Fruit fly (Drosophila melanogaster) whole organism, embryonic: Measurements from ENCODE around the gene nuf.

Experiments
- CG10321 ChIP-seq: fragments of 200-800 bp; sonication (Bioruptor generic); IDR thresholded peaks from 2 replicates; pipeline ENCODE4 v1.3.6; 2022; ENCODE audit warnings: missing biosample characterization, missing genetic modification characterization
- CG11085 ChIP-seq: fragments of 200-800 bp; sonication (Bioruptor generic); IDR thresholded peaks from 2 replicates; pipeline ENCODE4 v1.3.6; 2022; ENCODE audit warnings: missing biosample characterization, missing genetic modification characterization
- CG12104 ChIP-seq: fragments of 200-800 bp; sonication (Bioruptor generic); optimal IDR thresholded peaks from 3 replicates; lab custom pipeline; 2016; ENCODE audit warnings: missing biosample characterization, missing genetic modification characterization
- CG13775 ChIP-seq: fragments of 200-800 bp; sonication (Bioruptor generic); optimal IDR thresholded peaks from 3 replicates; lab custom pipeline; 2017; ENCODE audit warnings: missing biosample characterization, mild to moderate bottlenecking, missing genetic modification characterization
- CG17568 ChIP-seq: fragments of 200-800 bp; sonication (Bioruptor generic); optimal IDR thresholded peaks from 2 replicates; lab custom pipeline; 2018; ENCODE audit warnings: missing biosample characterization, mild to moderate bottlenecking, missing genetic modification characterization, moderate library complexity
- CG18599 ChIP-seq: fragments of 200-800 bp; sonication (Bioruptor generic); optimal IDR thresholded peaks from 3 replicates; lab custom pipeline; 2017; ENCODE audit warnings: missing biosample characterization, missing genetic modification characterization, mild to moderate bottlenecking, moderate library complexity, missing genetic modification reagents
- CG18764 ChIP-seq: fragments of 200-800 bp; sonication (Bioruptor generic); optimal IDR thresholded peaks from 3 replicates; lab custom pipeline; 2016; ENCODE audit warnings: missing biosample characterization, missing genetic modification characterization
- CG33213 ChIP-seq: fragments of 200-800 bp; sonication (Bioruptor generic); optimal IDR thresholded peaks from 3 replicates; lab custom pipeline; 2016; ENCODE audit warnings: missing biosample characterization, missing genetic modification characterization
- CG34376 ChIP-seq: fragments of 200-800 bp; sonication (Bioruptor generic); optimal IDR thresholded peaks from 2 replicates; lab custom pipeline; 2018; ENCODE audit warnings: missing biosample characterization, mild to moderate bottlenecking, missing genetic modification characterization
- CG4707 ChIP-seq: fragments of 200-800 bp; sonication (Bioruptor generic); optimal IDR thresholded peaks from 2 replicates; lab custom pipeline; 2018; ENCODE audit warnings: missing biosample characterization, mild to moderate bottlenecking, missing genetic modification characterization, moderate library complexity
- CG6854 ChIP-seq: fragments of 200-800 bp; sonication (Bioruptor generic); optimal IDR thresholded peaks from 3 replicates; lab custom pipeline; 2017; ENCODE audit warnings: missing biosample characterization, mild to moderate bottlenecking, missing genetic modification characterization
- CG7271 ChIP-seq: fragments of 200-800 bp; sonication (Bioruptor generic); optimal IDR thresholded peaks from 2 replicates; lab custom pipeline; 2018; ENCODE audit warnings: missing biosample characterization, mild to moderate bottlenecking, missing genetic modification characterization, moderate library complexity
- CG7839 ChIP-seq: fragments of 200-800 bp; sonication (Bioruptor generic); optimal IDR thresholded peaks from 3 replicates; lab custom pipeline; 2018; ENCODE audit warnings: missing biosample characterization, mild to moderate bottlenecking, missing genetic modification characterization, moderate library complexity
- CG8765 ChIP-seq: fragments of 200-800 bp; sonication (Bioruptor generic); IDR thresholded peaks from 2 replicates; pipeline ENCODE4 v1.3.6; 2022; ENCODE audit warnings: missing biosample characterization, missing genetic modification characterization
- Dad ChIP-seq: fragments of 200-800 bp; sonication (Bioruptor generic); optimal IDR thresholded peaks from 3 replicates; lab custom pipeline; 2016; ENCODE audit warnings: missing biosample characterization, missing genetic modification characterization
- Dbx ChIP-seq: fragments of 200-800 bp; sonication (Bioruptor generic); IDR thresholded peaks from 3 replicates; pipeline ENCODE4 v1.3.6; 2022; ENCODE audit warnings: missing biosample characterization, missing genetic modification characterization
- Drgx ChIP-seq: fragments of 200-800 bp; sonication (Bioruptor generic); IDR thresholded peaks from 2 replicates; pipeline ENCODE4 v1.3.6; 2022; ENCODE audit warnings: missing biosample characterization, missing genetic modification characterization
- Sox102F ChIP-seq: fragments of 200-800 bp; sonication (Bioruptor generic); optimal IDR thresholded peaks from 2 replicates; lab custom pipeline; 2018; ENCODE audit warnings: missing biosample characterization, mild to moderate bottlenecking, missing genetic modification characterization, moderate library complexity
- Spps ChIP-seq: fragments of 200-800 bp; sonication (Bioruptor generic); optimal IDR thresholded peaks from 2 replicates; lab custom pipeline; 2018; ENCODE audit warnings: missing biosample characterization, mild to moderate bottlenecking, missing genetic modification characterization
- Usf ChIP-seq: fragments of 200-800 bp; sonication (Bioruptor generic); optimal IDR thresholded peaks from 2 replicates; lab custom pipeline; 2017; ENCODE audit warnings: missing genotype, missing biosample characterization, missing genetic modification characterization
- al ChIP-seq: fragments of 200-800 bp; sonication (Bioruptor generic); IDR thresholded peaks from 2 replicates; pipeline ENCODE4 v1.3.6; 2022; ENCODE audit warnings: missing biosample characterization, missing genetic modification characterization
- bbx ChIP-seq: fragments of 200-800 bp; sonication (Bioruptor generic); IDR thresholded peaks from 2 replicates; pipeline ENCODE4 v1.3.6; 2022; ENCODE audit warnings: missing biosample characterization, missing genetic modification characterization; ENCODE audit not compliant: partially characterized antibody
- cad ChIP-seq: fragments of >200 bp; optimal IDR thresholded peaks from 2 replicates; lab custom pipeline; 2017; ENCODE audit warnings: missing biosample characterization, missing genetic modification characterization
- ewg ChIP-seq: fragments of 200-800 bp; sonication (Bioruptor generic); optimal IDR thresholded peaks from 3 replicates; lab custom pipeline; 2017; ENCODE audit warnings: mild to moderate bottlenecking, missing biosample characterization, missing genetic modification reagents, missing genetic modification characterization
- ftz-f1 ChIP-seq: fragments of 200-800 bp; sonication (Bioruptor generic); optimal IDR thresholded peaks from 2 replicates; lab custom pipeline; 2016; ENCODE audit warnings: missing biosample characterization, missing genetic modification characterization
- grau ChIP-seq: fragments of 200-800 bp; optimal IDR thresholded peaks from 3 replicates; lab custom pipeline; 2019; ENCODE audit warnings: missing biosample characterization, mild to moderate bottlenecking, missing genetic modification characterization, moderate library complexity
- h ChIP-seq: fragments of >200 bp; optimal IDR thresholded peaks from 2 replicates; lab custom pipeline; 2017
- jigr1 ChIP-seq: fragments of 200-800 bp; sonication (Bioruptor generic); IDR thresholded peaks from 3 replicates; pipeline ENCODE4 v1.3.6; 2022; ENCODE audit warnings: missing biosample characterization, missing genetic modification characterization
- pfk ChIP-seq: fragments of 200-800 bp; sonication (Bioruptor generic); optimal IDR thresholded peaks from 2 replicates; lab custom pipeline; 2018; ENCODE audit warnings: missing biosample characterization, mild to moderate bottlenecking, missing genetic modification characterization, moderate library complexity
- scrt ChIP-seq: fragments of 200-800 bp; sonication (Bioruptor generic); optimal IDR thresholded peaks from 2 replicates; lab custom pipeline; 2018; ENCODE audit warnings: missing biosample characterization, mild to moderate bottlenecking, missing genetic modification characterization, moderate library complexity
- sima ChIP-seq: fragments of 200-800 bp; sonication (Bioruptor generic); optimal IDR thresholded peaks from 2 replicates; lab custom pipeline; 2016; ENCODE audit warnings: missing biosample characterization, missing genetic modification characterization
- slp2 ChIP-seq: fragments of 200-800 bp; sonication (Bioruptor generic); optimal IDR thresholded peaks from 2 replicates; lab custom pipeline; 2016; ENCODE audit warnings: missing biosample characterization, missing genetic modification characterization
- tio ChIP-seq: fragments of 200-800 bp; sonication (Bioruptor generic); optimal IDR thresholded peaks from 2 replicates; lab custom pipeline; 2017; ENCODE audit warnings: missing biosample characterization, missing genetic modification characterization, inconsistent platforms
- tll ChIP-seq, 2 experiments: fragments of 200-800 bp in 1 of 2; fragments of >200 bp in 1 of 2; sonication (Bioruptor generic) in 1 of 2; optimal IDR thresholded peaks; 2 replicates each; lab custom pipeline; 2017 to 2019; ENCODE audit warnings: missing biosample characterization in 2 of 2, missing genetic modification characterization in 2 of 2, mild to moderate bottlenecking in 1 of 2, moderate library complexity in 1 of 2
- wor ChIP-seq: fragments of 200-800 bp; sonication (Bioruptor generic); IDR thresholded peaks from 2 replicates; pipeline ENCODE4 v1.3.6; 2022; ENCODE audit warnings: missing biosample characterization, missing genetic modification characterization
- zen ChIP-seq: fragments of 200-800 bp; sonication (Bioruptor generic); optimal IDR thresholded peaks from 3 replicates; lab custom pipeline; 2018; ENCODE audit warnings: missing biosample characterization, mild to moderate bottlenecking, missing genetic modification characterization, moderate library complexity

Gene nuf

DNA sequence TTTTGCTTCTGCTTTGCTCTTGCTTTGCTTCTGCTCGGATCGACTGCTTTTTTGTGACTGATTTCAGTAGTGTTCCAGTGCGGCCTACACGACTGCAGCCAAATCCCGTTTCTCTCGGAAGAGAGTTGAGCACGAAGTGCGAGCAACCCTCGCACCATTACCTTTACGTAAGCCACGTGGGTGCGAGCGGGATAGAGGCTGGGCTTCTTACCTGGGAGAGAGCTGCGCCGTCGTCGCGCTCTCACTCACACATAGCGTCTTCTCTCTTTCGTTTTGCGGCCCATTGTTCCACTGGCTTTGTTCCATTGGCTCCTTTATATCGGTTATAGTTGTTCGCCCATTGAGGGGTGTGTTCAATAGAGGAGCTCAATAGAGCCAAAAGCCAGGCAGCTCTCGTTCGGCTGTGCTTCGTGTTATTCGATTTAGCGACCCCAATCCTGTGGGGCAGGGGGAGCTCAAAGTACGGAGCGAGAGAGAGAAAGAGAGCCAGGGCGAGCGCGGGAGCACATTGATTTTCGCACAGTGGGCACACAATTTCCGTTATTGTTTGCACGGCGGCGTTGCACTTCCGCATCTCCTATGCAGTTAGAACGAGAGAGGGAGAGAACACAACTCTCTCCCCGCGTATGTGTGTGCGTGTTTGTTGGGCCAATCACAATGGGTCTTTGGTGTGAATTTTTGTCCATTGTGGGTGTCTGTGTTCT is 13.0 kb upstream of the nuf start (continued):
- TF ChIP-seq CG18764 (GFP tag; lab: Kevin White, UChicago) (no peak), Drgx (GFP tag; lab: Robert Waterston, UW) (0 out of 2 replicates have a peak, but pooled peaks have one; percentile 14), CG8765 (GFP tag; lab: Robert Waterston, UW) (0 out of 2 replicates have a peak, but pooled peaks have one; percentile 5), CG7839 (tag; lab: Kevin White, UChicago) (no peak), bbx (GFP tag; lab: Robert Waterston, UW) (peak; percentile 54; the same call in 1 of the 2 replicates), CG4707 (GFP tag; lab: Kevin White, UChicago) (peak; percentile 44), ftz-f1 (GFP tag; lab: Kevin White, UChicago) (no peak), jigr1 (GFP tag; lab: Robert Waterston, UW) (no peak), CG33213 (no peak), Dbx (GFP tag; lab: Robert Waterston, UW) (no peak), CG18599 (GFP tag; lab: Kevin White, UChicago) (no peak), grau (tag; lab: Kevin White, UChicago) (no peak), scrt (GFP tag; lab: Kevin White, UChicago) (no peak), ewg (GFP tag; lab: Kevin White, UChicago) (peak; percentile 87)

DNA sequence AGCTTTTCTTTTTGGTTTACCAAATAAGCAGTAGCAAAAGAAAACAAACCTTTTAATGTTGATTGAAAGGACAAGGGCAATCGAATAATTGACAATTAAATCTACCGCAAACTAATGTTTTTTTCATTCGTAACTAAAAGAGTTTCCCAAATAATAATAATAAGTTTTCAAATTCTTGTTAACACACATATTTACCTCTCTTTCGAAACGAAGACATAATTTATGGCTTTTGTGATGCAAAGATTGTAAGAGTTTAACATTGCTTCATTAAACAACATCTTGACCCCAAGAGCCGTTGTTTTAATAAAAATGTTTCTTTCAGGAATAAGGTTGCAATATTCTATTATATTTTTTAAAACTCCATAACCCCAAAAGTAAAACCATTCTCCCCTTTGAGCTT is 12.2 kb upstream of the nuf start, which contains the start of gene D:
Gene D, minus strand, starts transcription at position 101 of the 400 bp plus-strand sequence.
- no peak for TF ChIP-seq CG11085
- TF ChIP-seq al (GFP tag; lab: Robert Waterston, UW), result no peak
- TF ChIP-seq Usf, result no peak
- no peak for TF ChIP-seq Dad (GFP tag; lab: Kevin White, UChicago)
- TF ChIP-seq wor, result no peak
- TF ChIP-seq Sox102F (GFP tag; lab: Kevin White, UChicago), result no peak
- TF ChIP-seq tll (GFP tag; optimal IDR thresholded peaks at IDR 0.05; lab: Kevin White, UChicago), result no peak
- no peak for TF ChIP-seq CG34376 (GFP tag; lab: Kevin White, UChicago)
- TF ChIP-seq pfk (GFP tag; lab: Kevin White, UChicago), result no peak
- no peak for TF ChIP-seq sima (GFP tag; lab: Kevin White, UChicago)
- no peak for TF ChIP-seq CG13775 (GFP tag; lab: Kevin White, UChicago)
- no peak for TF ChIP-seq Spps (tag; lab: Kevin White, UChicago)
- no peak for TF ChIP-seq tio
- no peak for TF ChIP-seq CG12104
- no peak for TF ChIP-seq CG6854
- TF ChIP-seq slp2 (GFP tag; lab: Kevin White, UChicago), result no peak

DNA sequence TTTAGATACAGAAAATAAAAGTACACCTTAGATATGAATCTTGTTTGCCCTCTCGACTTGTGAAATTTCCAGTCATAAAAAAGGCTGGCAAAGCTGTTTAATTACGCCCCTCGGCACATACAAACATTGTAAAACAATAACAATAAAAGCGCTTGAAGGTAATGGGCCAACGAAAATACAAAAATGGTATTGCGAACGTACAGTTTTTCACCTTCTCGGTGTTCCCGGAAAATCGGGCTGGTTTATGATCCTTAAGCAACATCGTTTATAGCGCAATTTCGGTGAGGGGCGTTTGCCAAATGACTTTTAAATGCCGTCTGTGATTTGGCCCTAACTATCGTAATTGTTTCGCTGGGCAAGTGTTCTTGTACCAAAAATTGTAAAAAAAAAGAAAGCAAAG is 5.6 kb upstream of the nuf start:
- TF ChIP-seq h (lab: Kevin White, UChicago), result no peak
- TF ChIP-seq CG10321, result 0 out of 2 replicates have a peak, but pooled peaks have one; percentile 24
- no peak for TF ChIP-seq CG17568 (GFP tag; lab: Kevin White, UChicago)
- TF ChIP-seq tll (GFP tag; optimal IDR thresholded peaks at IDR 0.05; lab: Kevin White, UChicago), result peak in 1 of 2 experiments; percentile 93
- TF ChIP-seq CG7271, result peak; percentile 86
- peak; percentile 92 for TF ChIP-seq zen (tag; lab: Kevin White, UChicago)
- TF ChIP-seq cad (GFP tag; lab: Kevin White, UChicago), result peak; percentile 96
